Fruit fly (Drosophila melanogaster) S2 (cell line): ENCODE data around the gene CG3987.
A peak's percentile ranks its signal among the peaks of the same experiment; 100 is the strongest.

ENCODE experiments used
- CG8478 ChIP-seq: fragments of >200 bp; optimal IDR thresholded peaks from 2 replicates; lab custom pipeline; 2018
- CTCF ChIP-seq, 2 experiments: fragments of >200 bp; optimal IDR thresholded peaks; 2 replicates each; lab custom pipeline; 2018

DNA sequence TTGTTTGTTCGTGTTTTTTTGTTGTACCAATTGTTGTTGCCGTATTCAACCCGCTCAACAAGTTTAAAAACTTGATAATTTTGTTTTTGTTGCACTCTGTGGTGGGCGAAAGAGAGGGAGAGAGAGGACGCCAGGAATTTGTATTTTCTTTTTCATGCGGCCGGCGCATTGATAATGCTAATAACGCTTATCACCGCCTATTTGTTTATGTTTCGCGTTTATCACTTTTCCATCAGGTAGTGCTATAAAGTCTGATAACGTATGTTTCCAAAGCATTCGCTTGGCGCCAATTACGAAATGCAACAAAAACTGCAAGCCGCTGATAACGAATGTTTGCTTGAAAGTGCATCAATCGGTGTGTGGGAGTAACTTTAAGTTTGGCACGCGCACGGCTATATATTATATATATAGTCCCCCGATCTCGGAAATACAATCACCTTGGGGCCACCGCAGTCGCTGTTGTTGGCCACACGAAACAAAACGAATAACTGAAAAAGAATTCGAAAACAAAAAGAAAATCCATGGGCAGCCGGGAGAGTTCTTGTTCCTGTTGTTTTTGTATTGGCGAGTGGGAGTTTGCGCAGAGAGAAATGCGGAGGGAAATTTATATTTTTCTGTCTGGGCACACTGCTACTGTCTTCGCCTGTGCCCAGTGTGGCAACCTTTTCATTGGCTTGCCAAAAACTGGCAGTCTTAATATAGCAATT lies 7.4 kb downstream of the CG3987 start, which contains the start of gene Glys:
- TF ChIP-seq CTCF (optimal IDR thresholded peaks at IDR 0.05; lab: Kevin White, UChicago) (peak in 1 of 2 experiments; percentile 39), CG8478 (lab: Kevin White, UChicago) (no peak)
